Worm (Caenorhabditis elegans) whole organism, L1 larva: Measurements from ENCODE around the gene zip-6.
"Not testable (repeated sequence)": the region's sequence is repeated elsewhere in the genome, so short reads cannot be mapped to it uniquely, and the experiment has no call there.

ENCODE experiments used
- C16A3.4 ChIP-seq: fragments of 150-350 bp; optimal IDR thresholded peaks from 2 replicates; lab custom pipeline; 2014; ENCODE audit warnings: missing biosample characterization, missing genetic modification characterization
- Y116A8C.19 ChIP-seq: sonication (generic microtip); optimal IDR thresholded peaks from 2 replicates; lab custom pipeline; 2016; ENCODE audit warnings: missing compliant biosample characterization, missing genetic modification characterization, borderline replicate concordance
- aha-1 ChIP-seq: fragments of 150-350 bp; optimal IDR thresholded peaks from 2 replicates; lab custom pipeline; 2014; ENCODE audit warnings: missing biosample characterization, missing genetic modification characterization
- aly-2 ChIP-seq: fragments of 150-350 bp; optimal IDR thresholded peaks from 2 replicates; lab custom pipeline; 2014; ENCODE audit warnings: missing biosample characterization, missing genetic modification characterization
- blmp-1 ChIP-seq: fragments of 150-350 bp; optimal IDR thresholded peaks from 2 replicates; lab custom pipeline; 2014; ENCODE audit warnings: missing biosample characterization, missing genetic modification characterization
- ceh-82 ChIP-seq, 3 experiments: fragments of 150-350 bp in 1 of 3; sonication (generic microtip) in 2 of 3; optimal IDR thresholded peaks; 2 replicates each; lab custom pipeline; 2014 to 2017; ENCODE audit warnings: missing biosample characterization in 3 of 3, missing genetic modification characterization in 3 of 3
- ces-1 ChIP-seq: fragments of 150-350 bp; optimal IDR thresholded peaks from 2 replicates; lab custom pipeline; 2014; ENCODE audit warnings: missing biosample characterization, missing genetic modification reagents, missing genetic modification characterization
- dpl-1 ChIP-seq, 3 experiments: fragments of 150-350 bp in 2 of 3; sonication (generic microtip) in 1 of 3; optimal IDR thresholded peaks; 2 replicates each; lab custom pipeline; 2014 to 2017; ENCODE audit warnings: missing biosample characterization in 3 of 3, missing genetic modification characterization in 3 of 3, missing genetic modification reagents in 3 of 3
- efl-1 ChIP-seq, 4 experiments: fragments of 150-350 bp; optimal IDR thresholded peaks in 3 of 4; peaks in 1 of 4; 1 replicate in 1 of 4; 2 replicates in 3 of 4; lab custom pipeline; 2014; ENCODE audit warnings: missing biosample characterization in 2 of 4, missing genetic modification characterization in 2 of 4, missing genetic modification reagents in 2 of 4
- efl-3 ChIP-seq: fragments of 200-800 bp; sonication (Bioruptor generic); optimal IDR thresholded peaks from 2 replicates; lab custom pipeline; 2018; ENCODE audit warnings: mild to moderate bottlenecking, missing genetic modification characterization, missing compliant biosample characterization
- egl-13 ChIP-seq: sonication (generic microtip); optimal IDR thresholded peaks from 2 replicates; lab custom pipeline; 2016; ENCODE audit warnings: missing genotype, missing genetic modification reagents, missing genetic modification characterization, missing compliant biosample characterization
- elt-2 ChIP-seq: sonication (generic microtip); optimal IDR thresholded peaks from 2 replicates; lab custom pipeline; 2016; ENCODE audit warnings: missing genetic modification characterization, mild to moderate bottlenecking, inconsistent platforms, missing compliant biosample characterization, missing genetic modification reagents
- fkh-8 ChIP-seq: sonication (generic microtip); optimal IDR thresholded peaks from 2 replicates; lab custom pipeline; 2016; ENCODE audit warnings: mild to moderate bottlenecking, missing genetic modification characterization, missing compliant biosample characterization
- grh-1 ChIP-seq: fragments of 200-800 bp; sonication (Bioruptor generic); IDR thresholded peaks from 2 replicates; pipeline ENCODE4 v1.3.6; 2022; ENCODE audit warnings: missing genetic modification reagents, missing genetic modification characterization, missing compliant biosample characterization
- hpl-2 ChIP-seq: fragments of 150-350 bp; optimal IDR thresholded peaks from 2 replicates; lab custom pipeline; 2014; ENCODE audit warnings: missing biosample characterization, missing genetic modification reagents, missing genetic modification characterization
- isw-1 ChIP-seq: fragments of 200-800 bp; sonication (Bioruptor generic); IDR thresholded peaks from 2 replicates; pipeline ENCODE4 v1.3.6; 2022; ENCODE audit warnings: missing genetic modification characterization, missing compliant biosample characterization
- jun-1 ChIP-seq: fragments of 150-350 bp; optimal IDR thresholded peaks from 2 replicates; lab custom pipeline; 2014; ENCODE audit warnings: missing biosample characterization, missing genetic modification reagents, missing genetic modification characterization
- lin-35 ChIP-seq, 2 experiments: fragments of 150-350 bp; optimal IDR thresholded peaks; 2 replicates each; lab custom pipeline; 2014; ENCODE audit warnings: missing biosample characterization in 2 of 2, missing genetic modification characterization in 2 of 2, missing genetic modification reagents in 2 of 2
- lin-39 ChIP-seq: fragments of 150-350 bp; optimal IDR thresholded peaks from 2 replicates; lab custom pipeline; 2014; ENCODE audit warnings: missing biosample characterization, missing genetic modification reagents, missing genetic modification characterization
- lir-3 ChIP-seq: sonication (generic microtip); optimal IDR thresholded peaks from 2 replicates; lab custom pipeline; 2016; ENCODE audit warnings: mild to moderate bottlenecking, missing genetic modification characterization, moderate library complexity, missing compliant biosample characterization; ENCODE audit not compliant: poor library complexity
- lsy-2 ChIP-seq, 2 experiments: fragments of 150-350 bp; optimal IDR thresholded peaks; 2 replicates each; lab custom pipeline; 2014; ENCODE audit warnings: missing biosample characterization in 2 of 2, missing genetic modification characterization in 2 of 2
- mab-9 ChIP-seq: fragments of 200-800 bp; sonication (Bioruptor generic); IDR thresholded peaks from 2 replicates; pipeline ENCODE4 v1.3.6; 2022; ENCODE audit warnings: missing genetic modification reagents, missing genetic modification characterization, missing compliant biosample characterization
- mdl-1 ChIP-seq, 2 experiments: fragments of 150-350 bp; optimal IDR thresholded peaks; 2 replicates each; lab custom pipeline; 2014 to 2017; ENCODE audit warnings: missing biosample characterization in 2 of 2, missing genetic modification characterization in 2 of 2, inconsistent platforms in 1 of 2
- nhr-11 ChIP-seq: fragments of 150-350 bp; optimal IDR thresholded peaks from 2 replicates; lab custom pipeline; 2014; ENCODE audit warnings: missing biosample characterization, missing genetic modification characterization
- nhr-19 ChIP-seq: fragments of 200-800 bp; sonication (Bioruptor generic); conservative IDR thresholded peaks from 2 replicates; pipeline ENCODE4 v1.3.6; 2022; ENCODE audit warnings: missing genetic modification characterization, missing compliant biosample characterization
- nhr-20 ChIP-seq: sonication (generic microtip); optimal IDR thresholded peaks from 2 replicates; lab custom pipeline; 2016; ENCODE audit warnings: mild to moderate bottlenecking, missing genetic modification characterization, missing compliant biosample characterization
- nhr-28 ChIP-seq: fragments of 150-350 bp; optimal IDR thresholded peaks from 2 replicates; lab custom pipeline; 2014; ENCODE audit warnings: missing biosample characterization, missing genetic modification characterization
- nhr-47 ChIP-seq: sonication (generic microtip); optimal IDR thresholded peaks from 2 replicates; lab custom pipeline; 2016; ENCODE audit warnings: mild to moderate bottlenecking, missing genetic modification characterization, moderate library complexity, missing compliant biosample characterization
- nhr-90 ChIP-seq: sonication (generic microtip); optimal IDR thresholded peaks from 2 replicates; lab custom pipeline; 2016; ENCODE audit warnings: mild to moderate bottlenecking, missing genetic modification characterization, missing compliant biosample characterization; ENCODE audit not compliant: poor library complexity
- pqm-1 ChIP-seq: sonication (generic microtip); optimal IDR thresholded peaks from 3 replicates; lab custom pipeline; 2017; ENCODE audit warnings: missing biosample characterization, missing genetic modification characterization
- rnt-1 ChIP-seq: sonication (generic microtip); optimal IDR thresholded peaks from 2 replicates; lab custom pipeline; 2016; ENCODE audit warnings: mild to moderate bottlenecking, missing genetic modification characterization, moderate library complexity, missing compliant biosample characterization
- snpc-4 ChIP-seq: fragments of 150-350 bp; optimal IDR thresholded peaks from 2 replicates; lab custom pipeline; 2014; ENCODE audit warnings: missing biosample characterization, missing genetic modification characterization
- sox-4 ChIP-seq: sonication (generic microtip); optimal IDR thresholded peaks from 2 replicates; lab custom pipeline; 2016; ENCODE audit warnings: missing genetic modification characterization, missing compliant biosample characterization
- sptf-1 ChIP-seq: fragments of 150-350 bp; optimal IDR thresholded peaks from 2 replicates; lab custom pipeline; 2014; ENCODE audit warnings: missing biosample characterization, missing genetic modification characterization
- sup-37 ChIP-seq: fragments of 200-800 bp; sonication (Bioruptor generic); optimal IDR thresholded peaks from 2 replicates; lab custom pipeline; 2018; ENCODE audit warnings: mild to moderate bottlenecking, missing genetic modification characterization, missing compliant biosample characterization
- tlp-1 ChIP-seq: fragments of 150-350 bp; optimal IDR thresholded peaks from 2 replicates; lab custom pipeline; 2014; ENCODE audit warnings: missing biosample characterization, missing genetic modification characterization
- unc-30 ChIP-seq: sonication (generic microtip); optimal IDR thresholded peaks from 2 replicates; lab custom pipeline; 2017; ENCODE audit warnings: missing biosample characterization, missing genetic modification characterization
- unc-86 ChIP-seq: sonication (generic microtip); optimal IDR thresholded peaks from 2 replicates; lab custom pipeline; 2016; ENCODE audit warnings: missing genetic modification characterization, missing compliant biosample characterization
- xbp-1 ChIP-seq: sonication (generic microtip); optimal IDR thresholded peaks from 2 replicates; lab custom pipeline; 2016; ENCODE audit warnings: missing genetic modification characterization, missing compliant biosample characterization
- ztf-11 ChIP-seq, 2 experiments: sonication (generic microtip); optimal IDR thresholded peaks; 2 replicates each; lab custom pipeline; 2016 to 2017; ENCODE audit warnings: missing genetic modification characterization in 2 of 2, missing biosample characterization in 1 of 2, missing compliant biosample characterization in 1 of 2

The zip-6 gene

DNA sequence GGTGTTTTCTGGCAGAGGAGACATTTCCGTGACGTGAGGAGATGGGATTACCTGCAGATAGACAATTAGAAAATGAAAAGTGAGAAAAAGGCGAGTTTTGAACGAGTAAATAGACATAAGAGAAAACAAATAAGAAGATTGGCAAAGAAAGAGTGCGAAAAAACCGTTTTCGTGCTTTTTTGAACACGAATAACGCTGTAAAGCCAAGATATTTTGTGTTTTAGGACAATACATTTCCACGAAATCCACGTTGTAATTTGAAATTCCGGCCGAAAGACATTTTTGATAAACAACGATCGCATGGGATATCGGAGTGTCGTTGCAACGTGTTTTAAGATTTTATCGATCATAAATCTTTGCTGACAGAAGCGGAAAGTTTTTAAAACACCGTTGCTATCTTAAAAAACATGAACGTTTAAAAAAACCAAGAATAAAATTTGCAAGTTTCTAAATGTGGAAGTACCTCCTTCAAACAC is 7.1 kb downstream of the zip-6 start, which contains the start of gene adk-1:
adk-1 (minus strand) TSS at position 51 of the 476 bp plus-strand sequence.
- TF ChIP-seq mdl-1 (tag; optimal IDR thresholded peaks at IDR 0.05; lab: Kevin White, UChicago), result no peak
- peak in 1 of 2 experiments; percentile 68 for TF ChIP-seq efl-1 (optimal IDR thresholded peaks at IDR 0.05; lab: Kevin White, UChicago)
- peak; percentile 73 to 97 for TF ChIP-seq efl-1 (GFP tag; optimal IDR thresholded peaks at IDR 0.05 in 1 of 2; lab: Kevin White, UChicago)
- TF ChIP-seq lin-35 (GFP tag; optimal IDR thresholded peaks at IDR 0.05; lab: Kevin White, UChicago), result peak; percentile 12 to 68
- TF ChIP-seq lsy-2 (tag; optimal IDR thresholded peaks at IDR 0.05; lab: Kevin White, UChicago), result peak; percentile 11 to 49
- no peak for TF ChIP-seq nhr-11 (tag; lab: Kevin White, UChicago)
- peak; percentile 2 for TF ChIP-seq xbp-1 (tag; lab: Kevin White, UChicago)
- TF ChIP-seq dpl-1 (GFP tag; optimal IDR thresholded peaks at IDR 0.05; lab: Kevin White, UChicago), result peak in 2 of 3 experiments; percentile 57 to 75
- TF ChIP-seq blmp-1, result peak; percentile 6
- TF ChIP-seq, all 84 proteins: peak for 6

DNA sequence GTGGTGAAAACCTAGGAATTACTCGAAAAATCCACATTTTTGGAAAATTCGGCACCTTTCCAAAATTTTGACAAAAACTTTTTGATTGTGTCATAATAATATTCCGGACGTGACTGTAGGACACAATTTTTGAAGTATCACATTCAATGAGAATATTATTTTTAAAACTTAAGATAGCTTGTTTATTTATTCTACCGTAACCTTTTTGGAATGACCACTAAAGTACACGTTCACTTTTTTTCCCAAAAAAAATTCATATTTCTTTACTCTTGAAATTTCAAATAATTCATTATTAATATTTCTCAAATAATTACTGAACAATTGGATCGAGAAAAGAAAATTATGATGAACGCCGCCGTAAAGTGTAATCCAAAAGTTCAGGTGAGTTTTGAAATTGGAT is 10.8 kb downstream of the zip-6 start, which contains the start of gene R07H5.9:
R07H5.9 (plus strand) TSS at position 301 of the 400 bp plus-strand sequence.
- TF ChIP-seq C16A3.4 (no peak), elt-2 (no peak), ces-1 (GFP tag; lab: Kevin White, UChicago) (no peak), unc-86 (no peak), dpl-1 (GFP tag; optimal IDR thresholded peaks at IDR 0.05; lab: Kevin White, UChicago) (no peak), aly-2 (no peak), Y116A8C.19 (tag; lab: Kevin White, UChicago) (no peak), snpc-4 (tag; lab: Kevin White, UChicago) (no peak), nhr-20 (tag; lab: Kevin White, UChicago) (no peak), nhr-47 (tag; lab: Kevin White, UChicago) (no peak), efl-3 (GFP tag; lab: Kevin White, UChicago) (no peak), unc-30 (no peak), aha-1 (tag; lab: Kevin White, UChicago) (no peak), pqm-1 (tag; lab: Kevin White, UChicago) (no peak)

DNA sequence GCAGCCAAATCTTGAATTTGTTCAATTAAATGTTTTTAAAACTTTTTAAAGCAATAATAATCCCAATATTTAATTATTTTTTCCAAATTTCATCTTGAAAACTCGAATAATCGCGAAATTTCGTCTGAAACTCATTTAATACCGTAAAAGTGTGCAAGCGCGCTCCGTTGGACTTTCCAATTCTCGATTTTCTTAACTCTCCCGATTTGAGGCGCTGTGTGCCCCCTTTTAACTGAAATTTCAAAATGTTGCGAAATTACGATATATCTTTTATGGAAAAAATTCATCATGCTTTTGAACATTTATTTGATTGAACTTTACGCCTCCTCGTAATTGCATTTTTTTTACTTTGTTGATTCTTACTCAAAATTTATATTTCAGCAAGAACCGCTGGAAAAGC is 15.5 kb downstream of the zip-6 start, which contains the start of gene R07H5.11:
R07H5.11 (plus strand) TSS at position 380 of the 400 bp plus-strand sequence.
- TF ChIP-seq mab-9 (GFP tag; lab: Robert Waterston, UW); ztf-11 (tag; optimal IDR thresholded peaks at IDR 0.05; lab: Kevin White, UChicago); nhr-28: not testable (repeated sequence)
- TF ChIP-seq, all 84 proteins: peak for 0; not testable (repeated sequence) for 84

DNA sequence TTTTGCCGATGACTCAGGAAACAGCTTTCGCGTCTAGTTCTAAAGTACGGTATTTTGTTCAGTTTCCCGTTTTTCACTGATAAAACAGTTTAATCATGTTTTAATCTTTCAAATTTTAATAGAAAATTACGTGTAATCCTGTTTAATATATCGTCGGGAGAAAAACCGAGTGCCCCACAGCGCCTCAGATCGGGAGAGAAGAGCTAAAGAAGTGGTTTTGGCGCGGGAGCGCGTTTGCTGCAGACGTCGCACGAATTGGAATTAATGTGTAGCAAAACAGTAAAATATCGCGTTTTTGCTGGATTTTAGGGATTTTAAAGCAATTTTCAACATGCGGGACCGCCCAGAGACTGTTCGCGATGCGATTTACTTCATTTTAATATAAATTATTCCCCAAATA is 17.3 kb downstream of the zip-6 start:
- TF ChIP-seq nhr-19 (GFP tag; lab: Robert Waterston, UW), result peak; percentile 30

DNA sequence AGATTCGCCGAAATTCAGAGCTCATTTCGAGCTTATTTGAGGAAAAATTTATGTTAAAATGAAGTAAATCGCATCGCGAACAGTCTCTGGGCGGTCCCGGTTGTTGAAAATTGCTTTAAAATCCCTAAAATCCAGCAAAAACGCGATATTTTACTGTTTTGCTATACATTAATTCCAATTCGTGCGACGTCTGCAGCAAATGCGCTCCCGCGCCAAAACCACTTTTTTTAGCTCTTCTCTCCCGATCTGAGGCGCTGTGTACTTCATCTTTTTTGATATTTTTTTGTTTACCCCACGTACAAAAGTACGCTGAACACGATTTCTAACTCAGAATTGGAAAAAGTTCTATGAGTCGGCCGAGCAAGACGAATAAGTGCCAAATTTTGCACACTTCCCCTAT is 19.0 kb downstream of the zip-6 start, which contains the start of gene R07H5.16:
R07H5.16 (plus strand) TSS at position 348 of the 400 bp plus-strand sequence.
- TF ChIP-seq isw-1 (GFP tag; lab: Robert Waterston, UW) (peak; percentile 15; the same call in 1 of the 2 replicates), rnt-1 (tag; lab: Kevin White, UChicago) (peak; percentile 2)
- TF ChIP-seq, all 84 proteins: peak for 2; not testable (repeated sequence) for 82

DNA sequence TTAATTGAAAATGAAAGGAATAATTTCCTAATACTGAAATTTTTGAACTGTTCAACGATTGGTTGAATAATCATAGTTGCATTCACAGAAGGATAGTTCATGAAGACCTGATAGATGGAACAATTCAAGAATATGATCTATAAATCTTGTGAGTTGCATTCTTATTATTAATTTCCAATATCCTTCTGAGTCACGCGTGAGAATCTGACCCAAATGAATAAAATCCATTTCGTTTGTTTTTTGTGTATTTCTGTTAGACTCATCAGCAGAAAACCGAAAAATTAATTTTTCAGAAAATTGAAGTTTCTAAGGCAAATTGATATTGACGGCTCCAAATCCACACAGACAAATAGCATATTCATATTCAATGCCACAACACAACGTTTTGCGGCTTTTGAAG is 28.5 kb downstream of the zip-6 start, which contains the start of gene fbxb-79:
fbxb-79 (minus strand) TSS at position 101 of the 400 bp plus-strand sequence.
- TF ChIP-seq mdl-1 (tag; optimal IDR thresholded peaks at IDR 0.05; lab: Kevin White, UChicago) (no peak), rnt-1 (tag; lab: Kevin White, UChicago) (no peak), sptf-1 (tag; lab: Kevin White, UChicago) (no peak), egl-13 (no peak), fkh-8 (no peak), sox-4 (tag; lab: Kevin White, UChicago) (no peak), ceh-82 (tag; optimal IDR thresholded peaks at IDR 0.05; lab: Kevin White, UChicago) (no peak), sup-37 (GFP tag; lab: Kevin White, UChicago) (no peak), nhr-19 (GFP tag; lab: Robert Waterston, UW) (no peak), grh-1 (GFP tag; lab: Robert Waterston, UW) (no peak), lir-3 (tag; lab: Kevin White, UChicago) (no peak), aha-1 (tag; lab: Kevin White, UChicago) (no peak), blmp-1 (no peak), mab-9 (GFP tag; lab: Robert Waterston, UW) (no peak), hpl-2 (no peak), nhr-90 (tag; lab: Kevin White, UChicago) (no peak), lsy-2 (tag; optimal IDR thresholded peaks at IDR 0.05; lab: Kevin White, UChicago) (no peak), lin-39 (no peak), jun-1 (tag; lab: Kevin White, UChicago) (no peak), tlp-1 (no peak)
